Worm (Caenorhabditis elegans): ENCODE data around the gene lip-1.

ce11 chrIV:6806475-6807063 lies 36.2 kb upstream of the lip-1 start, which contains the start of gene C17H12.10:
- TF ChIP-seq swsn-7 (tag; optimal IDR thresholded peaks at IDR 0.05), result peak; percentile 8
- no peak for TF ChIP-seq dpl-1 (GFP tag; optimal IDR thresholded peaks at IDR 0.05)
- TF ChIP-seq ama-1 (optimal IDR thresholded peaks at IDR 0.05), result no peak
- no peak for TF ChIP-seq tbx-2 (tag; optimal IDR thresholded peaks at IDR 0.05)
- no peak for TF ChIP-seq lin-15B (tag; optimal IDR thresholded peaks at IDR 0.05)
- no peak for TF ChIP-seq rnt-1 (tag; optimal IDR thresholded peaks at IDR 0.05)
- no peak for TF ChIP-seq nhr-11 (tag; optimal IDR thresholded peaks at IDR 0.05)
- no peak for TF ChIP-seq ces-1 (GFP tag; optimal IDR thresholded peaks at IDR 0.05)
- no peak for TF ChIP-seq nhr-76 (tag; optimal IDR thresholded peaks at IDR 0.05)
- TF ChIP-seq unc-98 (GFP tag; IDR thresholded peaks at IDR 0.05), result no peak
- no peak for TF ChIP-seq aly-2 (tag; optimal IDR thresholded peaks at IDR 0.05)
- TF ChIP-seq nhr-84 (tag; optimal IDR thresholded peaks at IDR 0.05), result no peak
- TF ChIP-seq egl-13 (tag; optimal IDR thresholded peaks at IDR 0.05), result no peak
- TF ChIP-seq ztf-11 (tag; optimal IDR thresholded peaks at IDR 0.05), result no peak
